Worm (Caenorhabditis elegans) whole organism, L3 larva: ENCODE results near the gene abt-1.

Experiments
- ceh-9 ChIP-seq: sonication (generic microtip); optimal IDR thresholded peaks from 2 replicates; lab custom pipeline; 2018; ENCODE audit warnings: missing biosample characterization, missing genetic modification characterization
- elt-3 ChIP-seq, 3 experiments: fragments of 150-350 bp in 1 of 3; sonication (generic microtip) in 2 of 3; optimal IDR thresholded peaks; 2 replicates in 2 of 3; 4 replicates in 1 of 3; lab custom pipeline; 2014 to 2017; ENCODE audit warnings: missing biosample characterization in 3 of 3, missing genetic modification characterization in 3 of 3
- fos-1 ChIP-seq: fragments of 150-350 bp; optimal IDR thresholded peaks from 2 replicates; lab custom pipeline; 2014; ENCODE audit warnings: missing biosample characterization, missing genetic modification characterization
- pqm-1 ChIP-seq: fragments of 150-350 bp; optimal IDR thresholded peaks from 2 replicates; lab custom pipeline; 2017; ENCODE audit warnings: missing biosample characterization, missing genetic modification characterization, inconsistent platforms
- sea-2 ChIP-seq: fragments of 150-350 bp; sonication (generic microtip); optimal IDR thresholded peaks from 4 replicates; lab custom pipeline; 2014; ENCODE audit warnings: missing biosample characterization, missing genetic modification reagents, missing genetic modification characterization

DNA sequence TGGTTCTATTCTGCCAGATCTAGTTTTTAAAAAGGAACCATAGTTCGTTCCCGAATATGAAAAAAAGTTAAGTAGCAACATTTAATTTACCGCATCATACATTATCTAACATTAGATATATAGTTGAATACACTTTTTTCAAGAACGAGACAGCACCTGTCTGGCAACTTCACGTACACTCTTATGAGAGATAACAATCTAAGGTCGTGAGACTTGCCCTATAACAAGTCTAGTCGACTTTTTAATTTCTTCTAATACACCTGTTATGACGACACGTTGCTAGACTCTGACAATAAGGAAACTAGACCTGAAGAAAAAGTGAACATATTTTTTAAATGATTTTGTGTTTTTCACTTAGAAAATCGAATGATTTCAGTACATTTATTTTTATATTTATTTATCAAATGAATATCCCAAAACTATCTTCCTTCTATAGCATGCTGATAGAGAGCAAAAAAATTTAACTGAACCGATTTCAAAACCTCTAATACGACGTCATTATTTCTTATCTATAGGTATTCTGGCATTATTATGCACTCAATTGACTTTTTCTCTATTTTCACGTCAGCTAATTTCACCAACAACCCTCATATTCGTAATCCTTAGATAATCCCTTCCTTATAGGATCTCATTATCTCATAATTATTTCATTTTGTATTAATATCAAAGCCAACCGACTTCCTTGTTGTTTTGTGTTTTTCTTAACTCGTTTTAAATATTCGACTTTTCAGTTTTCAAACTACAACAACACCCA, 38.4 kb upstream of the abt-1 start:
- TF ChIP-seq fos-1 (no peak), elt-3 (tag; optimal IDR thresholded peaks at IDR 0.05; lab: Kevin White, UChicago) (no peak), sea-2 (no peak), ceh-9 (tag; lab: Kevin White, UChicago) (no peak), pqm-1 (tag; lab: Kevin White, UChicago) (peak; percentile 12)
